Fruit fly (Drosophila melanogaster) whole organism, embryonic: ENCODE data around the gene CG10353.
A peak's percentile ranks its signal among the peaks of the same experiment; 100 is the strongest.

ENCODE experiments used
- Ada2b ChIP-seq: fragments of 200-800 bp; sonication (Bioruptor generic); IDR thresholded peaks from 2 replicates; pipeline ENCODE4 v1.3.6; 2022; ENCODE audit warnings: missing biosample characterization, missing genetic modification characterization
- B-H1 ChIP-seq: fragments of 200-800 bp; sonication (Bioruptor generic); IDR thresholded peaks from 3 replicates; pipeline ENCODE4 v1.3.6; 2022; ENCODE audit warnings: missing biosample characterization, missing genetic modification characterization
- Bgb ChIP-seq: fragments of 200-800 bp; sonication (Bioruptor generic); IDR thresholded peaks from 2 replicates; pipeline ENCODE4 v1.3.6; 2022; ENCODE audit warnings: missing biosample characterization, missing genetic modification characterization; ENCODE audit not compliant: partially characterized antibody
- Bteb2 ChIP-seq: fragments of 200-800 bp; sonication (Bioruptor generic); optimal IDR thresholded peaks from 2 replicates; lab custom pipeline; 2016; ENCODE audit warnings: missing biosample characterization, missing genetic modification characterization
- CG10431 ChIP-seq: fragments of 200-800 bp; sonication (Bioruptor generic); optimal IDR thresholded peaks from 3 replicates; lab custom pipeline; 2018; ENCODE audit warnings: missing biosample characterization, mild to moderate bottlenecking, missing genetic modification characterization
- CG10462 ChIP-seq: fragments of 200-800 bp; sonication (Bioruptor generic); optimal IDR thresholded peaks from 2 replicates; lab custom pipeline; 2016; ENCODE audit warnings: missing biosample characterization, missing genetic modification characterization
- CG12155 ChIP-seq: fragments of 200-800 bp; sonication (Bioruptor generic); optimal IDR thresholded peaks from 3 replicates; lab custom pipeline; 2016; ENCODE audit warnings: missing biosample characterization, missing genetic modification characterization
- CG12299 ChIP-seq: fragments of 200-800 bp; sonication (Bioruptor generic); optimal IDR thresholded peaks from 2 replicates; lab custom pipeline; 2018; ENCODE audit warnings: missing biosample characterization, mild to moderate bottlenecking, missing genetic modification characterization
- CG1233 ChIP-seq: fragments of 200-800 bp; sonication (Bioruptor generic); optimal IDR thresholded peaks from 4 replicates; lab custom pipeline; 2018; ENCODE audit warnings: missing biosample characterization, mild to moderate bottlenecking, missing genetic modification characterization
- CG13424 ChIP-seq: fragments of 200-800 bp; sonication (Bioruptor generic); optimal IDR thresholded peaks from 2 replicates; lab custom pipeline; 2019; ENCODE audit warnings: missing biosample characterization, mild to moderate bottlenecking, missing genetic modification characterization, moderate library complexity
- CG13775 ChIP-seq: fragments of 200-800 bp; sonication (Bioruptor generic); optimal IDR thresholded peaks from 3 replicates; lab custom pipeline; 2017; ENCODE audit warnings: missing biosample characterization, mild to moderate bottlenecking, missing genetic modification characterization
- CG13894 ChIP-seq: fragments of 200-800 bp; sonication (Bioruptor generic); optimal IDR thresholded peaks from 3 replicates; lab custom pipeline; 2018; ENCODE audit warnings: missing biosample characterization, mild to moderate bottlenecking, missing genetic modification characterization, moderate library complexity
- CG14014 ChIP-seq: fragments of 200-800 bp; sonication (Bioruptor generic); IDR thresholded peaks from 2 replicates; pipeline ENCODE4 v1.3.6; 2022; ENCODE audit warnings: missing biosample characterization, missing genetic modification characterization
- CG14050 ChIP-seq: fragments of 200-800 bp; sonication (Bioruptor generic); IDR thresholded peaks from 3 replicates; pipeline ENCODE4 v1.3.6; 2022; ENCODE audit warnings: missing biosample characterization, missing genetic modification characterization
- CG17328 ChIP-seq: fragments of 200-800 bp; sonication (Bioruptor generic); IDR thresholded peaks from 2 replicates; pipeline ENCODE4 v1.3.6; 2022; ENCODE audit warnings: missing biosample characterization, missing genetic modification characterization
- CG17802 ChIP-seq: fragments of 200-800 bp; sonication (Bioruptor generic); optimal IDR thresholded peaks from 2 replicates; lab custom pipeline; 2018; ENCODE audit warnings: missing biosample characterization, mild to moderate bottlenecking, missing genetic modification characterization, moderate library complexity
- CG34224 ChIP-seq: fragments of 200-800 bp; sonication (Bioruptor generic); IDR thresholded peaks from 3 replicates; pipeline ENCODE4 v1.3.6; 2022; ENCODE audit warnings: missing biosample characterization, missing genetic modification characterization; ENCODE audit not compliant: partially characterized antibody
- CG3847 ChIP-seq: fragments of 200-800 bp; sonication (Bioruptor generic); IDR thresholded peaks from 2 replicates; pipeline ENCODE4 v1.3.6; 2022; ENCODE audit warnings: missing biosample characterization, missing genetic modification characterization
- CG5245 ChIP-seq: fragments of 200-800 bp; sonication (Bioruptor generic); optimal IDR thresholded peaks from 3 replicates; lab custom pipeline; 2016; ENCODE audit warnings: missing biosample characterization, missing genetic modification characterization
- CG6272 ChIP-seq: fragments of 200-800 bp; sonication (Bioruptor generic); IDR thresholded peaks from 2 replicates; pipeline ENCODE4 v1.3.6; 2022; ENCODE audit warnings: missing biosample characterization, missing genetic modification characterization
- CG6689 ChIP-seq: fragments of 200-800 bp; sonication (Bioruptor generic); IDR thresholded peaks from 2 replicates; pipeline ENCODE4 v1.3.6; 2022; ENCODE audit warnings: missing biosample characterization, missing genetic modification characterization
- D ChIP-seq, 2 experiments: fragments of 200-800 bp in 1 of 2; fragments of >200 bp in 1 of 2; sonication (Bioruptor generic) in 1 of 2; optimal IDR thresholded peaks; 2 replicates in 1 of 2; 3 replicates in 1 of 2; lab custom pipeline; 2017; ENCODE audit warnings: mild to moderate bottlenecking in 1 of 2, missing biosample characterization in 1 of 2, missing genetic modification characterization in 1 of 2, missing genetic modification reagents in 1 of 2
- Dfd ChIP-seq, 2 experiments: fragments of >200 bp; optimal IDR thresholded peaks; 2 replicates each; lab custom pipeline; 2017; ENCODE audit warnings: missing biosample characterization in 2 of 2, missing genetic modification characterization in 2 of 2
- Ets65A ChIP-seq: fragments of 200-800 bp; sonication (Bioruptor generic); peaks from one replicate; lab custom pipeline; 2016; ENCODE audit warnings: missing biosample characterization, missing genetic modification characterization
- Hr51 ChIP-seq, 2 experiments: fragments of 200-800 bp; sonication (Bioruptor generic); optimal IDR thresholded peaks; 2 replicates in 1 of 2; 3 replicates in 1 of 2; lab custom pipeline; 2016 to 2018; ENCODE audit warnings: missing biosample characterization in 2 of 2, missing genetic modification characterization in 2 of 2, mild to moderate bottlenecking in 1 of 2, moderate library complexity in 1 of 2
- Lpt ChIP-seq: fragments of >200 bp; optimal IDR thresholded peaks from 2 replicates; lab custom pipeline; 2018; ENCODE audit warnings: missing biosample characterization, missing genetic modification characterization
- NK7.1 ChIP-seq: fragments of 200-800 bp; sonication (Bioruptor generic); optimal IDR thresholded peaks from 3 replicates; lab custom pipeline; 2016; ENCODE audit warnings: missing biosample characterization, missing genetic modification characterization
- Nf-YB ChIP-seq: fragments of 200-800 bp; sonication (Bioruptor generic); optimal IDR thresholded peaks from 3 replicates; lab custom pipeline; 2019; ENCODE audit warnings: missing biosample characterization, mild to moderate bottlenecking, missing genetic modification characterization, moderate library complexity
- Poxn ChIP-seq: fragments of 200-800 bp; sonication (Bioruptor generic); IDR thresholded peaks from 2 replicates; pipeline ENCODE4 v1.3.6; 2022; ENCODE audit warnings: missing biosample characterization, missing genetic modification characterization
- Six4 ChIP-seq: fragments of 200-800 bp; sonication (Bioruptor generic); optimal IDR thresholded peaks from 2 replicates; lab custom pipeline; 2016; ENCODE audit warnings: missing biosample characterization, missing genetic modification characterization
- TFAM ChIP-seq: fragments of 200-800 bp; sonication (Bioruptor generic); optimal IDR thresholded peaks from 2 replicates; lab custom pipeline; 2017; ENCODE audit warnings: missing biosample characterization, missing genetic modification characterization, inconsistent platforms
- bbx ChIP-seq: fragments of 200-800 bp; sonication (Bioruptor generic); IDR thresholded peaks from 2 replicates; pipeline ENCODE4 v1.3.6; 2022; ENCODE audit warnings: missing biosample characterization, missing genetic modification characterization; ENCODE audit not compliant: partially characterized antibody
- dysf ChIP-seq: fragments of 200-800 bp; sonication (Bioruptor generic); IDR thresholded peaks from 3 replicates; pipeline ENCODE4 v1.3.6; 2022; ENCODE audit warnings: missing biosample characterization, missing genetic modification characterization
- eyg ChIP-seq: fragments of 200-800 bp; sonication (Bioruptor generic); optimal IDR thresholded peaks from 3 replicates; lab custom pipeline; 2016; ENCODE audit warnings: missing biosample characterization, missing genetic modification characterization
- fd64A ChIP-seq: fragments of 200-800 bp; sonication (Bioruptor generic); optimal IDR thresholded peaks from 3 replicates; lab custom pipeline; 2018; ENCODE audit warnings: missing biosample characterization, mild to moderate bottlenecking, missing genetic modification characterization
- fd96Cb ChIP-seq: fragments of 200-800 bp; sonication (Bioruptor generic); optimal IDR thresholded peaks from 2 replicates; lab custom pipeline; 2018; ENCODE audit warnings: missing biosample characterization, mild to moderate bottlenecking, missing genetic modification characterization, moderate library complexity
- gt ChIP-seq: fragments of 200-800 bp; sonication (Bioruptor generic); IDR thresholded peaks from 2 replicates; pipeline ENCODE4 v1.3.6; 2022; ENCODE audit warnings: missing biosample characterization, missing genetic modification characterization
- jigr1 ChIP-seq: fragments of 200-800 bp; sonication (Bioruptor generic); IDR thresholded peaks from 3 replicates; pipeline ENCODE4 v1.3.6; 2022; ENCODE audit warnings: missing biosample characterization, missing genetic modification characterization
- nerfin-1 ChIP-seq: fragments of 200-800 bp; sonication (Bioruptor generic); optimal IDR thresholded peaks from 3 replicates; lab custom pipeline; 2019; ENCODE audit warnings: missing biosample characterization, mild to moderate bottlenecking, missing genetic modification characterization, moderate library complexity
- nerfin-2 ChIP-seq: fragments of 200-800 bp; sonication (Bioruptor generic); IDR thresholded peaks from 2 replicates; pipeline ENCODE4 v1.3.6; 2022; ENCODE audit warnings: missing biosample characterization, missing genetic modification characterization; ENCODE audit not compliant: partially characterized antibody
- pfk ChIP-seq: fragments of 200-800 bp; sonication (Bioruptor generic); optimal IDR thresholded peaks from 2 replicates; lab custom pipeline; 2018; ENCODE audit warnings: missing biosample characterization, mild to moderate bottlenecking, missing genetic modification characterization, moderate library complexity
- phol ChIP-seq: fragments of 200-800 bp; sonication (Bioruptor generic); optimal IDR thresholded peaks from 3 replicates; lab custom pipeline; 2018; ENCODE audit warnings: missing biosample characterization, mild to moderate bottlenecking, missing genetic modification characterization, moderate library complexity
- pzg ChIP-seq: fragments of 200-800 bp; sonication (Bioruptor generic); optimal IDR thresholded peaks from 3 replicates; lab custom pipeline; 2018; ENCODE audit warnings: missing biosample characterization, mild to moderate bottlenecking, missing genetic modification characterization, moderate library complexity
- repo ChIP-seq: fragments of 200-800 bp; sonication (Bioruptor generic); optimal IDR thresholded peaks from 2 replicates; lab custom pipeline; 2016; ENCODE audit warnings: missing biosample characterization, missing genetic modification characterization
- ro ChIP-seq: fragments of 200-800 bp; sonication (Bioruptor generic); IDR thresholded peaks from 2 replicates; pipeline ENCODE4 v1.3.6; 2022; ENCODE audit warnings: missing biosample characterization, missing genetic modification characterization
- sima ChIP-seq: fragments of 200-800 bp; sonication (Bioruptor generic); optimal IDR thresholded peaks from 2 replicates; lab custom pipeline; 2016; ENCODE audit warnings: missing biosample characterization, missing genetic modification characterization
- sna ChIP-seq: fragments of 200-800 bp; sonication (Bioruptor generic); IDR thresholded peaks from 2 replicates; pipeline ENCODE4 v1.3.6; 2022; ENCODE audit warnings: missing biosample characterization, missing genetic modification characterization; ENCODE audit not compliant: partially characterized antibody
- tap ChIP-seq: fragments of 200-800 bp; optimal IDR thresholded peaks from 3 replicates; lab custom pipeline; 2019; ENCODE audit warnings: missing biosample characterization, mild to moderate bottlenecking, missing genetic modification characterization, moderate library complexity
- zen ChIP-seq: fragments of 200-800 bp; sonication (Bioruptor generic); optimal IDR thresholded peaks from 3 replicates; lab custom pipeline; 2018; ENCODE audit warnings: missing biosample characterization, mild to moderate bottlenecking, missing genetic modification characterization, moderate library complexity

CG10353 gene

dm6 chrX:11846049-11846718 lies 40.8 kb downstream of the CG10353 start, which contains the start of gene CG15740 (continued):
- no peak for TF ChIP-seq CG1233 (GFP tag; lab: Kevin White, UChicago)
- peak; percentile 38 for TF ChIP-seq CG13424 (tag; lab: Kevin White, UChicago)
- TF ChIP-seq CG3847: no peak; the same call in none of the 2 replicates
- no peak for TF ChIP-seq repo (GFP tag; lab: Kevin White, UChicago)
- TF ChIP-seq jigr1: peak; percentile 21; the same call in 1 of the 3 replicates
- no peak for TF ChIP-seq CG13894 (tag; lab: Kevin White, UChicago)
- TF ChIP-seq Six4 (GFP tag; lab: Kevin White, UChicago): no peak
- no peak for TF ChIP-seq CG17802 (tag; lab: Kevin White, UChicago)
- TF ChIP-seq CG6689 (GFP tag; lab: Robert Waterston, UW): peak; percentile 66
- TF ChIP-seq TFAM (GFP tag; lab: Kevin White, UChicago): no peak
- peak; percentile 43 for TF ChIP-seq phol (tag; lab: Kevin White, UChicago)
- TF ChIP-seq eyg (GFP tag; lab: Kevin White, UChicago): no peak
- TF ChIP-seq Ets65A: no peak
- no peak for TF ChIP-seq sna (GFP tag; lab: Robert Waterston, UW)
- TF ChIP-seq Poxn (GFP tag; lab: Robert Waterston, UW): no peak
- no peak for TF ChIP-seq fd64A (GFP tag; lab: Kevin White, UChicago)
- TF ChIP-seq nerfin-1: peak; percentile 1
- no peak for TF ChIP-seq CG12155 (GFP tag; lab: Kevin White, UChicago)
- TF ChIP-seq Bgb (GFP tag; lab: Robert Waterston, UW): no peak
- TF ChIP-seq fd96Cb: peak; percentile 14
- no peak for TF ChIP-seq pzg
- TF ChIP-seq CG14014 (GFP tag; lab: Robert Waterston, UW): peak; percentile 25; the same call in 1 of the 2 replicates
- TF ChIP-seq CG5245 (GFP tag; lab: Kevin White, UChicago): no peak
- TF ChIP-seq CG13775 (GFP tag; lab: Kevin White, UChicago): no peak
- no peak for TF ChIP-seq Nf-YB (GFP tag; lab: Kevin White, UChicago)
- TF ChIP-seq nerfin-2 (GFP tag; lab: Robert Waterston, UW): no peak
- no peak for TF ChIP-seq Bteb2 (GFP tag; lab: Kevin White, UChicago)
- no peak for TF ChIP-seq NK7.1 (GFP tag; lab: Kevin White, UChicago)
- no peak for TF ChIP-seq Lpt (GFP tag; lab: Kevin White, UChicago)
- peak in 1 of 2 experiments; percentile 71 for TF ChIP-seq Hr51 (GFP tag; optimal IDR thresholded peaks at IDR 0.05; lab: Kevin White, UChicago)
- no peak; the same call in 2 of the 3 replicates for TF ChIP-seq B-H1
- TF ChIP-seq CG17328 (GFP tag; lab: Robert Waterston, UW): peak; percentile 47; the same call in 1 of the 2 replicates
- TF ChIP-seq tap (tag; lab: Kevin White, UChicago): no peak
- TF ChIP-seq ro: no peak
- TF ChIP-seq zen (tag; lab: Kevin White, UChicago): no peak
- no peak for TF ChIP-seq CG10462 (GFP tag; lab: Kevin White, UChicago)
- no peak for TF ChIP-seq bbx (GFP tag; lab: Robert Waterston, UW)
- TF ChIP-seq CG10431: no peak
- no peak for TF ChIP-seq CG34224 (GFP tag; lab: Robert Waterston, UW)
- TF ChIP-seq dysf (GFP tag; lab: Robert Waterston, UW): peak; percentile 77
- TF ChIP-seq Dfd (GFP tag; optimal IDR thresholded peaks at IDR 0.05; lab: Kevin White, UChicago): no peak
- TF ChIP-seq D (optimal IDR thresholded peaks at IDR 0.05; lab: Kevin White, UChicago): no peak
- no peak for TF ChIP-seq D (GFP tag; optimal IDR thresholded peaks at IDR 0.05; lab: Kevin White, UChicago)
- TF ChIP-seq Ada2b (GFP tag; lab: Robert Waterston, UW): peak; percentile 62
- no peak for TF ChIP-seq pfk
- no peak for TF ChIP-seq gt (GFP tag; lab: Robert Waterston, UW)
- no peak for TF ChIP-seq CG6272 (GFP tag; lab: Robert Waterston, UW)
- TF ChIP-seq CG14050: peak; percentile 29; the same call in 2 of the 3 replicates
- no peak for TF ChIP-seq sima (GFP tag; lab: Kevin White, UChicago)
- TF ChIP-seq CG12299: no peak
